Worm (Caenorhabditis elegans): ENCODE results near the gene stip-1.

The stip-1 gene

ce11 chrII:10384680-10385383 lies 35.0 kb upstream of the stip-1 start, which contains the start of gene ztf-27 (continued):
- TF ChIP-seq arid-1 (GFP tag; conservative IDR thresholded peaks at IDR 0.05) (no peak), madf-5 (GFP tag; IDR thresholded peaks at IDR 0.05) (no peak), ztf-7 (tag; optimal IDR thresholded peaks at IDR 0.05) (no peak), ama-1 (optimal IDR thresholded peaks at IDR 0.05) (no peak), zfp-3 (GFP tag; conservative IDR thresholded peaks at IDR 0.05) (no peak), dmd-6 (GFP tag; IDR thresholded peaks at IDR 0.05) (0 out of 2 replicates have a peak, but pooled peaks have one; percentile 6), daf-19 (GFP tag; conservative IDR thresholded peaks at IDR 0.05) (no peak), egl-43 (GFP tag; IDR thresholded peaks at IDR 0.05) (0 out of 2 replicates have a peak, but pooled peaks have one; percentile 4), aha-1 (tag) (no peak), mxl-3 (GFP tag; optimal IDR thresholded peaks at IDR 0.05) (peak; percentile 65), F10B5.3 (tag; optimal IDR thresholded peaks at IDR 0.05) (no peak), vab-7 (GFP tag; IDR thresholded peaks at IDR 0.05) (no peak), ceh-82 (tag; optimal IDR thresholded peaks at IDR 0.05) (no peak), ceh-44 (GFP tag; IDR thresholded peaks at IDR 0.05) (no peak), lim-7 (GFP tag; IDR thresholded peaks at IDR 0.05) (no peak), spr-1 (tag; optimal IDR thresholded peaks at IDR 0.05) (no peak), pqm-1 (tag; optimal IDR thresholded peaks at IDR 0.05) (peak; percentile 2), daf-12 (tag; optimal IDR thresholded peaks at IDR 0.05) (no peak), mep-1 (tag; optimal IDR thresholded peaks at IDR 0.05) (peak; percentile 56), F49E8.2 (tag; optimal IDR thresholded peaks at IDR 0.05; ENCODE audit: borderline replicate concordance) (no peak), ceh-62 (tag; optimal IDR thresholded peaks at IDR 0.05) (no peak), jun-1 (tag; optimal IDR thresholded peaks at IDR 0.05) (no peak), ces-1 (GFP tag; optimal IDR thresholded peaks at IDR 0.05) (no peak), nhr-77 (tag; optimal IDR thresholded peaks at IDR 0.05) (peak; percentile 14)

- TF ChIP-seq nhr-76 (tag; optimal IDR thresholded peaks at IDR 0.05) (no peak), daf-19 (GFP tag; conservative IDR thresholded peaks at IDR 0.05) (0 out of 2 replicates have a peak, but pooled peaks have one; percentile 40), ceh-28 (tag; optimal IDR thresholded peaks at IDR 0.05) (peak; percentile 11), mes-2 (tag; optimal IDR thresholded peaks at IDR 0.05; ENCODE audit: poor library complexity, severe bottlenecking) (peak; percentile 65), snpc-4 (tag; optimal IDR thresholded peaks at IDR 0.05) (no peak), mep-1 (tag; optimal IDR thresholded peaks at IDR 0.05) (peak; percentile 82), unc-62 (GFP tag; optimal IDR thresholded peaks at IDR 0.05 in 1 of 2) (peak in 1 of 2 experiments; percentile 90), unc-62 (tag; optimal IDR thresholded peaks at IDR 0.05) (no peak), rbr-2 (tag; optimal IDR thresholded peaks at IDR 0.05) (peak; percentile 49), nhr-48 (tag; optimal IDR thresholded peaks at IDR 0.05) (peak; percentile 26), lsy-2 (tag; optimal IDR thresholded peaks at IDR 0.05) (peak; percentile 31 to 51), hlh-30 (tag; optimal IDR thresholded peaks at IDR 0.05; ENCODE audit: insufficient read depth) (peak; percentile 67), skn-1 (tag; optimal IDR thresholded peaks at IDR 0.05) (no peak), T26A8.4 (GFP tag; IDR thresholded peaks at IDR 0.05) (peak; percentile 56), lin-38 (GFP tag; IDR thresholded peaks at IDR 0.05) (peak; percentile 33; the same call in 1 of the 2 replicates), aha-1 (tag) (peak; percentile 70), pha-4 (GFP tag; IDR thresholded peaks at IDR 0.05) (peak; percentile 52; the same call in 1 of the 2 replicates), pha-4 (tag; optimal IDR thresholded peaks at IDR 0.05) (peak; percentile 48), set-16 (GFP tag; IDR thresholded peaks at IDR 0.05) (peak; percentile 39; the same call in 1 of the 2 replicates), nhr-77 (tag; optimal IDR thresholded peaks at IDR 0.05) (peak; percentile 18), zfp-2 (tag; optimal IDR thresholded peaks at IDR 0.05) (no peak), mxl-3 (GFP tag; optimal IDR thresholded peaks at IDR 0.05) (peak; percentile 72), ceh-82 (tag; optimal IDR thresholded peaks at IDR 0.05) (no peak), spr-1 (tag; optimal IDR thresholded peaks at IDR 0.05) (peak; percentile 26), nhr-102 (tag; optimal IDR thresholded peaks at IDR 0.05) (peak; percentile 17), fkh-10 (GFP tag; optimal IDR thresholded peaks at IDR 0.05) (no peak), zip-11 (GFP tag; IDR thresholded peaks at IDR 0.05) (no peak), ztf-7 (tag; optimal IDR thresholded peaks at IDR 0.05) (no peak), dmd-8 (GFP tag; IDR thresholded peaks at IDR 0.05) (no peak), egl-43 (GFP tag; IDR thresholded peaks at IDR 0.05) (peak; percentile 54; the same call in 1 of the 2 replicates), daf-8 (GFP tag; IDR thresholded peaks at IDR 0.05) (no peak), ama-1 (optimal IDR thresholded peaks at IDR 0.05) (no peak), zip-2 (tag; optimal IDR thresholded peaks at IDR 0.05) (no peak), mdl-1 (tag; optimal IDR thresholded peaks at IDR 0.05) (peak in 1 of 2 experiments; percentile 47), duxl-1 (tag; optimal IDR thresholded peaks at IDR 0.05; ENCODE audit: poor library complexity) (peak; percentile 38)
Measured at ce11 chrII:10382247-10382646, 32.4 kb upstream of the stip-1 start.

Measured in whole organism, L4 larva.